Worm (Caenorhabditis elegans) whole organism, L2 larva: Measurements from ENCODE around the gene chil-15.

Experiments used
- aly-2 ChIP-seq: fragments of 150-350 bp; optimal IDR thresholded peaks from 2 replicates; lab custom pipeline; 2014; ENCODE audit warnings: missing biosample characterization, missing genetic modification characterization
- ceh-82 ChIP-seq: fragments of 150-350 bp; optimal IDR thresholded peaks from 2 replicates; lab custom pipeline; 2014; ENCODE audit warnings: missing biosample characterization, missing genetic modification characterization
- egl-27 ChIP-seq: sonication (generic microtip); optimal IDR thresholded peaks from 3 replicates; lab custom pipeline; 2017; ENCODE audit warnings: missing biosample characterization, missing genetic modification reagents, missing genetic modification characterization
- gmeb-1 ChIP-seq: fragments of 150-350 bp; optimal IDR thresholded peaks from 2 replicates; lab custom pipeline; 2014; ENCODE audit warnings: missing biosample characterization, missing genetic modification characterization
- lin-13 ChIP-seq: fragments of 150-350 bp; optimal IDR thresholded peaks from 2 replicates; lab custom pipeline; 2014; ENCODE audit warnings: missing biosample characterization, missing genetic modification reagents, missing genetic modification characterization
- lsy-2 ChIP-seq, 2 experiments: fragments of 150-350 bp in 1 of 2; sonication (generic microtip) in 1 of 2; optimal IDR thresholded peaks; 2 replicates each; lab custom pipeline; 2014 to 2017; ENCODE audit warnings: missing biosample characterization in 2 of 2, missing genetic modification characterization in 2 of 2
- mdl-1 ChIP-seq, 2 experiments: fragments of 150-350 bp in 1 of 2; sonication (generic microtip) in 1 of 2; optimal IDR thresholded peaks; 2 replicates each; lab custom pipeline; 2017; ENCODE audit warnings: missing biosample characterization in 2 of 2, missing genetic modification characterization in 2 of 2
- snpc-4 ChIP-seq: fragments of 150-350 bp; optimal IDR thresholded peaks from 2 replicates; lab custom pipeline; 2014; ENCODE audit warnings: missing biosample characterization, missing genetic modification characterization
- zag-1 ChIP-seq: fragments of 150-350 bp; optimal IDR thresholded peaks from 2 replicates; lab custom pipeline; 2014; ENCODE audit warnings: missing biosample characterization, missing genetic modification characterization
- ztf-1 ChIP-seq: fragments of 200-800 bp; sonication (Bioruptor generic); conservative IDR thresholded peaks from 2 replicates; pipeline ENCODE4 v1.3.6; 2022; ENCODE audit warnings: missing genetic modification characterization, missing compliant biosample characterization

DNA sequence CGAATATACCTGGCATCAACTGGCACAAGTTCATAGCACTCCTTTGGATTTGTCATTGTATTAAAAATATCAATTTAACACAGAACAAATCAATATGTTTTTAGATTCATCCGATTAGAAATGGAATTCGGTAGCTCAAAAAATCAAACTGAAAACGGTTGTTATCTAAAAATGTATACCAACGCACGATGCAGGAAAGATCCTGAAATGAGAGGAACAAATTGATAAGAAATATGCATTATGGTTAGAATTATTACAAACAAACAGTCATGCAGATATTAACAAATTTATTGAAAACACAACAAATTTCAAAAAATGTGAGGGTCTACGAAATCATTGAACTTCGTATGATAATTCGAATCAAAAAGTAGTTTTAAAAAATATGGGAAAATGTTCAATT, 26.6 kb upstream of the chil-15 start, which contains the start of gene T19H5.6:
- TF ChIP-seq snpc-4 (tag; lab: Kevin White, UChicago) = no peak
- no peak for TF ChIP-seq lsy-2 (tag; optimal IDR thresholded peaks at IDR 0.05; lab: Kevin White, UChicago)
- TF ChIP-seq ceh-82 (tag; lab: Kevin White, UChicago) = no peak
- TF ChIP-seq ztf-1 (GFP tag; lab: Robert Waterston, UW) = no peak
- TF ChIP-seq lin-13 (GFP tag; lab: Kevin White, UChicago) = no peak
- TF ChIP-seq mdl-1 (tag; optimal IDR thresholded peaks at IDR 0.05; lab: Kevin White, UChicago) = no peak
- no peak for TF ChIP-seq gmeb-1 (tag; lab: Kevin White, UChicago)
- no peak for TF ChIP-seq aly-2
- no peak for TF ChIP-seq zag-1 (tag; lab: Kevin White, UChicago)
- no peak for TF ChIP-seq egl-27 (tag; lab: Kevin White, UChicago)
